In the genomic region with DNA sequence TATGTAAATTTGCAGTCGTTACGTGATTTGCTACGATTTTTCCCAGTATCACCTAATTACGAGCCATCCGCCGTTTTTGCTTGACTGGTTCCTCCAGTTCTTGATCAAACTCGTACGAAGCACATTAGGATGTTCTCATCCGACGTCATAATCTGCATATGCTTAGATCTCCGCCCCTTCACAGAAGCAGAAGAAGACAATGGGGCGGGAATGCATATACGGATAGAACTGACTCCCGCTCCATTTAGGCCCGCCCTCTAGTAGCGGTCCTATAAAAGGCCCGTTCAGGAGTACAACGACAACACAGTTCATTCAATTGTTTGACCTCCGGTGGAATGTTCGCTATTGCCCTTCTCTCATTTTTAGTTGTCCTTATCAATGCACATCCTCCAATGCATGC, we compare ENCODE assay signal across 2 worm cellular contexts.
TF ChIP-seq lines count a peak whose summit lies in the region.

A gene (plus strand): TSS at position 301 of the 400 bp plus-strand sequence.

TF ChIP-seq in whole organism, L1 larva, 84 proteins besides CTCF, POLR2A, EP300 and RAD21:
- TF ChIP-seq nhr-28 (tag; optimal IDR thresholded peaks at IDR 0.05; lab: Kevin White, UChicago) (no peak), fkh-8 (tag; optimal IDR thresholded peaks at IDR 0.05; lab: Kevin White, UChicago) (peak; percentile 46), ceh-63 (GFP tag; optimal IDR thresholded peaks at IDR 0.05; lab: Kevin White, UChicago) (no peak), egl-13 (tag; optimal IDR thresholded peaks at IDR 0.05; lab: Kevin White, UChicago) (no peak), vab-15 (tag; optimal IDR thresholded peaks at IDR 0.05; lab: Kevin White, UChicago) (no peak), hlh-17 (GFP tag; optimal IDR thresholded peaks at IDR 0.05; lab: Kevin White, UChicago; ENCODE audit: borderline replicate concordance) (no peak), hpl-2 (GFP tag; optimal IDR thresholded peaks at IDR 0.05; lab: Kevin White, UChicago) (no peak), nhr-71 (tag; optimal IDR thresholded peaks at IDR 0.05; lab: Kevin White, UChicago) (no peak), mef-2 (tag; optimal IDR thresholded peaks at IDR 0.05; lab: Kevin White, UChicago) (no peak), efl-3 (GFP tag; optimal IDR thresholded peaks at IDR 0.05; lab: Kevin White, UChicago) (no peak), pax-3 (tag; optimal IDR thresholded peaks at IDR 0.05; lab: Kevin White, UChicago) (no peak), hlh-4 (tag; optimal IDR thresholded peaks at IDR 0.05; lab: Kevin White, UChicago) (no peak), tbx-2 (tag; optimal IDR thresholded peaks at IDR 0.05; lab: Kevin White, UChicago) (no peak), ama-1 (optimal IDR thresholded peaks at IDR 0.05; lab: Kevin White, UChicago) (no peak), nhr-47 (tag; optimal IDR thresholded peaks at IDR 0.05; lab: Kevin White, UChicago) (peak; percentile 37), efl-1 (optimal IDR thresholded peaks at IDR 0.05; lab: Kevin White, UChicago) (no peak), efl-1 (GFP tag; optimal IDR thresholded peaks at IDR 0.05 in 1 of 2; lab: Kevin White, UChicago) (no peak), sox-4 (tag; optimal IDR thresholded peaks at IDR 0.05; lab: Kevin White, UChicago) (peak; percentile 51)

TF ChIP-seq in whole organism, L4 larva, 104 proteins besides CTCF, POLR2A, EP300 and RAD21:
- TF ChIP-seq aha-1 (tag; lab: Kevin White, UChicago) (peak; percentile 32), nhr-48 (tag; optimal IDR thresholded peaks at IDR 0.05; lab: Kevin White, UChicago) (no peak), arid-1 (GFP tag; conservative IDR thresholded peaks at IDR 0.05; lab: Robert Waterston, UW) (no peak)
TF ChIP-seq in whole organism, L4 larva: peak in this region for 1.
